Fruit fly (Drosophila melanogaster) whole organism, prepupa: ENCODE measurements around the gene nolo.

Source experiments
- CG10669 ChIP-seq: fragments of 200-800 bp; sonication (Bioruptor generic); optimal IDR thresholded peaks from 3 replicates; lab custom pipeline; 2018; ENCODE audit warnings: missing biosample characterization, mild to moderate bottlenecking, missing genetic modification characterization, moderate library complexity
- CG11294 ChIP-seq: fragments of 200-800 bp; sonication (Bioruptor generic); IDR thresholded peaks from 2 replicates; pipeline ENCODE4 v1.3.6; 2022; ENCODE audit warnings: missing biosample characterization, missing genetic modification characterization
- CG11762 ChIP-seq: fragments of 200-800 bp; sonication (Bioruptor generic); optimal IDR thresholded peaks from 3 replicates; lab custom pipeline; 2016; ENCODE audit warnings: missing biosample characterization, missing genetic modification characterization; ENCODE audit not compliant: insufficient read depth
- CG15336 ChIP-seq: fragments of 200-800 bp; sonication (Bioruptor generic); IDR thresholded peaks from 2 replicates; pipeline ENCODE4 v1.3.6; 2022; ENCODE audit warnings: missing biosample characterization, missing genetic modification characterization
- CG1621 ChIP-seq: fragments of 200-800 bp; sonication (Bioruptor generic); optimal IDR thresholded peaks from 3 replicates; lab custom pipeline; 2018; ENCODE audit warnings: missing biosample characterization, mild to moderate bottlenecking, missing genetic modification characterization
- CG3032 ChIP-seq: fragments of 200-800 bp; optimal IDR thresholded peaks from 2 replicates; lab custom pipeline; 2019; ENCODE audit warnings: missing biosample characterization, mild to moderate bottlenecking, missing genetic modification characterization, moderate library complexity
- CG31627 ChIP-seq: fragments of 200-800 bp; sonication (Bioruptor generic); optimal IDR thresholded peaks from 3 replicates; lab custom pipeline; 2016; ENCODE audit warnings: missing biosample characterization, missing genetic modification characterization
- CG32006 ChIP-seq: fragments of 200-800 bp; sonication (Bioruptor generic); optimal IDR thresholded peaks from 3 replicates; lab custom pipeline; 2017; ENCODE audit warnings: missing biosample characterization, mild to moderate bottlenecking, missing genetic modification characterization
- CG34406 ChIP-seq: fragments of 200-800 bp; sonication (Bioruptor generic); optimal IDR thresholded peaks from 3 replicates; lab custom pipeline; 2016; ENCODE audit warnings: missing biosample characterization, missing genetic modification characterization
- CG6163 ChIP-seq: fragments of 200-800 bp; sonication (Bioruptor generic); IDR thresholded peaks from 3 replicates; pipeline ENCODE4 v1.3.6; 2022; ENCODE audit warnings: missing biosample characterization, missing genetic modification characterization
- CG6276 ChIP-seq: fragments of 200-800 bp; sonication (Bioruptor generic); optimal IDR thresholded peaks from 2 replicates; lab custom pipeline; 2017; ENCODE audit warnings: missing biosample characterization, mild to moderate bottlenecking, missing genetic modification characterization
- CG6792 ChIP-seq: fragments of 200-800 bp; sonication (Bioruptor generic); optimal IDR thresholded peaks from 3 replicates; lab custom pipeline; 2016; ENCODE audit warnings: missing biosample characterization, missing genetic modification characterization
- CG6808 ChIP-seq: fragments of 200-800 bp; sonication (Bioruptor generic); optimal IDR thresholded peaks from 3 replicates; lab custom pipeline; 2017; ENCODE audit warnings: missing biosample characterization, missing genetic modification characterization, mild to moderate bottlenecking, moderate library complexity, missing genetic modification reagents
- CG6854 ChIP-seq: fragments of 200-800 bp; sonication (Bioruptor generic); optimal IDR thresholded peaks from 2 replicates; lab custom pipeline; 2017; ENCODE audit warnings: missing biosample characterization, mild to moderate bottlenecking, missing genetic modification characterization
- CG8632 ChIP-seq: fragments of 200-800 bp; sonication (Bioruptor generic); optimal IDR thresholded peaks from 3 replicates; lab custom pipeline; 2016; ENCODE audit warnings: missing biosample characterization, missing genetic modification characterization
- CG9139 ChIP-seq: fragments of 200-800 bp; sonication (Bioruptor generic); optimal IDR thresholded peaks from 3 replicates; lab custom pipeline; 2017; ENCODE audit warnings: missing biosample characterization, mild to moderate bottlenecking, missing genetic modification characterization
- Eip78C ChIP-seq: fragments of 200-800 bp; sonication (Bioruptor generic); peaks from one replicate; lab custom pipeline; 2016; ENCODE audit warnings: missing biosample characterization, missing genetic modification characterization
- Eip93F ChIP-seq: fragments of 200-800 bp; sonication (Bioruptor generic); optimal IDR thresholded peaks from 2 replicates; lab custom pipeline; 2016; ENCODE audit warnings: missing biosample characterization, mild to moderate bottlenecking, missing genetic modification characterization
- Ets96B ChIP-seq: fragments of 200-800 bp; optimal IDR thresholded peaks from 2 replicates; lab custom pipeline; 2019; ENCODE audit warnings: missing biosample characterization, mild to moderate bottlenecking, missing genetic modification characterization, moderate library complexity
- Gug ChIP-seq: fragments of 200-800 bp; sonication (Bioruptor generic); IDR thresholded peaks from 2 replicates; pipeline ENCODE4 v1.3.6; 2022; ENCODE audit warnings: missing biosample characterization, missing genetic modification characterization
- Hr38 ChIP-seq: sonication (Bioruptor generic); optimal IDR thresholded peaks from 2 replicates; lab custom pipeline; 2016; ENCODE audit warnings: missing biosample characterization, missing genetic modification characterization
- Hr39 ChIP-seq: fragments of 200-800 bp; sonication (Bioruptor generic); optimal IDR thresholded peaks from 2 replicates; lab custom pipeline; 2016; ENCODE audit warnings: missing biosample characterization, missing genetic modification characterization
- Hr4 ChIP-seq: fragments of 200-800 bp; sonication (Bioruptor generic); optimal IDR thresholded peaks from 3 replicates; lab custom pipeline; 2016; ENCODE audit warnings: missing biosample characterization, missing genetic modification characterization
- Lpt ChIP-seq: fragments of 200-800 bp; sonication (Bioruptor generic); optimal IDR thresholded peaks from 3 replicates; lab custom pipeline; 2016; ENCODE audit warnings: missing biosample characterization, missing genetic modification characterization
- Met ChIP-seq: fragments of 200-800 bp; sonication (Bioruptor generic); optimal IDR thresholded peaks from 3 replicates; lab custom pipeline; 2016; ENCODE audit warnings: missing biosample characterization, missing genetic modification characterization
- OdsH ChIP-seq: fragments of 200-800 bp; sonication (Bioruptor generic); optimal IDR thresholded peaks from 3 replicates; lab custom pipeline; 2016; ENCODE audit warnings: missing biosample characterization, missing genetic modification characterization
- Smox ChIP-seq: fragments of 200-800 bp; sonication (Bioruptor generic); optimal IDR thresholded peaks from 3 replicates; lab custom pipeline; 2016; ENCODE audit warnings: missing biosample characterization, missing genetic modification characterization
- achi ChIP-seq: fragments of 200-800 bp; sonication (Bioruptor generic); optimal IDR thresholded peaks from 3 replicates; lab custom pipeline; 2016; ENCODE audit warnings: missing biosample characterization, missing genetic modification characterization
- acj6 ChIP-seq: fragments of 200-800 bp; sonication (Bioruptor generic); optimal IDR thresholded peaks from 3 replicates; lab custom pipeline; 2016; ENCODE audit warnings: missing biosample characterization, missing genetic modification characterization
- dac ChIP-seq: fragments of 200-800 bp; sonication (Bioruptor generic); optimal IDR thresholded peaks from 2 replicates; lab custom pipeline; 2017; ENCODE audit warnings: missing biosample characterization, mild to moderate bottlenecking, missing genetic modification characterization
- dsx ChIP-seq: fragments of 200-800 bp; optimal IDR thresholded peaks from 3 replicates; lab custom pipeline; 2019; ENCODE audit warnings: missing biosample characterization, mild to moderate bottlenecking, missing genetic modification characterization, moderate library complexity; ENCODE audit not compliant: poor library complexity, severe bottlenecking
- esn ChIP-seq: fragments of 200-800 bp; sonication (Bioruptor generic); optimal IDR thresholded peaks from 2 replicates; lab custom pipeline; 2016; ENCODE audit warnings: missing biosample characterization, mild to moderate bottlenecking, missing genetic modification characterization, moderate library complexity
- fd85E ChIP-seq: fragments of 200-800 bp; sonication (Bioruptor generic); optimal IDR thresholded peaks from 3 replicates; lab custom pipeline; 2016; ENCODE audit warnings: missing biosample characterization, missing genetic modification characterization
- fkh ChIP-seq: fragments of 200-800 bp; sonication (Bioruptor generic); optimal IDR thresholded peaks from 3 replicates; lab custom pipeline; 2017; ENCODE audit warnings: missing biosample characterization, mild to moderate bottlenecking, missing genetic modification characterization, moderate library complexity
- lz ChIP-seq: fragments of 200-800 bp; sonication (Bioruptor generic); optimal IDR thresholded peaks from 3 replicates; lab custom pipeline; 2016; ENCODE audit warnings: missing biosample characterization, missing genetic modification characterization
- pdm3 ChIP-seq: fragments of 200-800 bp; sonication (Bioruptor generic); optimal IDR thresholded peaks from 3 replicates; lab custom pipeline; 2016; ENCODE audit warnings: missing biosample characterization, missing genetic modification characterization
- spab ChIP-seq: fragments of 200-800 bp; sonication (Bioruptor generic); optimal IDR thresholded peaks from 2 replicates; lab custom pipeline; 2017; ENCODE audit warnings: missing biosample characterization, mild to moderate bottlenecking, missing genetic modification characterization, missing genetic modification reagents
- ss ChIP-seq, 2 experiments: fragments of 200-800 bp; sonication (Bioruptor generic); optimal IDR thresholded peaks; 2 replicates in 1 of 2; 3 replicates in 1 of 2; lab custom pipeline; 2017 to 2018; ENCODE audit warnings: mild to moderate bottlenecking in 2 of 2, missing biosample characterization in 2 of 2, missing genetic modification characterization in 2 of 2, moderate library complexity in 1 of 2
- svp ChIP-seq: fragments of 200-800 bp; sonication (Bioruptor generic); peaks from one replicate; lab custom pipeline; 2016; ENCODE audit warnings: missing biosample characterization, missing genetic modification characterization
- vri ChIP-seq: fragments of 200-800 bp; sonication (Bioruptor generic); optimal IDR thresholded peaks from 3 replicates; lab custom pipeline; 2016; ENCODE audit warnings: missing biosample characterization, mild to moderate bottlenecking, missing genetic modification characterization

Gene nolo

dm6 chr2L:21726097-21726496 lies 42.2 kb downstream of the nolo start:
- TF ChIP-seq CG1621 (tag; lab: Kevin White, UChicago) = no peak
- no peak for TF ChIP-seq CG11294 (GFP tag; lab: Robert Waterston, UW)
- TF ChIP-seq CG9139 (GFP tag; lab: Kevin White, UChicago) = no peak
- TF ChIP-seq Hr38 = no peak
- TF ChIP-seq CG10669 = no peak
- no peak for TF ChIP-seq CG6792 (GFP tag; lab: Kevin White, UChicago)
- TF ChIP-seq CG15336 (GFP tag; lab: Robert Waterston, UW) = no peak
- TF ChIP-seq CG6163 = no peak
- no peak for TF ChIP-seq Eip93F
- no peak for TF ChIP-seq pdm3 (GFP tag; lab: Kevin White, UChicago)
- no peak for TF ChIP-seq Hr39
- TF ChIP-seq lz (GFP tag; lab: Kevin White, UChicago) = no peak
- TF ChIP-seq ss (GFP tag; optimal IDR thresholded peaks at IDR 0.05; lab: Kevin White, UChicago) = no peak
- no peak for TF ChIP-seq spab
- TF ChIP-seq CG11762 (GFP tag; lab: Kevin White, UChicago) = no peak
- no peak for TF ChIP-seq svp (GFP tag; lab: Kevin White, UChicago)
- no peak for TF ChIP-seq CG6854 (GFP tag; lab: Kevin White, UChicago)
- no peak for TF ChIP-seq Lpt (GFP tag; lab: Kevin White, UChicago)

dm6 chr2L:21748949-21749348 lies 65.0 kb downstream of the nolo start:
- no peak for TF ChIP-seq CG34406 (GFP tag; lab: Kevin White, UChicago)
- TF ChIP-seq fd85E = no peak
- TF ChIP-seq Eip78C (GFP tag; lab: Kevin White, UChicago) = no peak
- no peak for TF ChIP-seq CG3032 (tag; lab: Kevin White, UChicago)
- no peak for TF ChIP-seq Hr4
- no peak for TF ChIP-seq CG6854 (GFP tag; lab: Kevin White, UChicago)
- TF ChIP-seq CG31627 (GFP tag; lab: Kevin White, UChicago) = no peak
- no peak for TF ChIP-seq Smox (GFP tag; lab: Kevin White, UChicago)

dm6 chr2L:21752798-21753197 lies 68.9 kb downstream of the nolo start:
- TF ChIP-seq CG3032 (tag; lab: Kevin White, UChicago) = no peak
- no peak for TF ChIP-seq Gug
- TF ChIP-seq CG6276 (GFP tag; lab: Kevin White, UChicago) = no peak
- no peak for TF ChIP-seq lz (GFP tag; lab: Kevin White, UChicago)
- TF ChIP-seq CG32006 = no peak
- no peak for TF ChIP-seq OdsH (GFP tag; lab: Kevin White, UChicago)

- TF ChIP-seq fkh = peak; percentile 16
- peak; percentile 69 for TF ChIP-seq Eip78C (GFP tag; lab: Kevin White, UChicago)
- TF ChIP-seq dac (GFP tag; lab: Kevin White, UChicago) = no peak
- TF ChIP-seq ss (GFP tag; optimal IDR thresholded peaks at IDR 0.05; lab: Kevin White, UChicago) = peak in 1 of 2 experiments; percentile 44
- TF ChIP-seq Ets96B (tag; lab: Kevin White, UChicago) = no peak
- no peak for TF ChIP-seq esn
- TF ChIP-seq acj6 (GFP tag; lab: Kevin White, UChicago) = no peak
- peak; percentile 35 for TF ChIP-seq CG6854 (GFP tag; lab: Kevin White, UChicago)
- TF ChIP-seq CG9139 (GFP tag; lab: Kevin White, UChicago) = no peak
- peak; percentile 20 for TF ChIP-seq CG10669
- TF ChIP-seq Smox (GFP tag; lab: Kevin White, UChicago) = no peak
- no peak for TF ChIP-seq CG6792 (GFP tag; lab: Kevin White, UChicago)
- peak; percentile 88 for TF ChIP-seq svp (GFP tag; lab: Kevin White, UChicago)
- TF ChIP-seq vri = peak; percentile 8
- TF ChIP-seq CG6808 (GFP tag; lab: Kevin White, UChicago) = peak; percentile 4
- peak; percentile 21 for TF ChIP-seq Met (GFP tag; lab: Kevin White, UChicago)
- TF ChIP-seq CG8632 (GFP tag; lab: Kevin White, UChicago) = no peak
- peak; percentile 53 for TF ChIP-seq dsx
- no peak for TF ChIP-seq achi (GFP tag; lab: Kevin White, UChicago)
- no peak for TF ChIP-seq fd85E
- TF ChIP-seq CG6163 = no peak; the same call in 1 of the 3 replicates
- TF ChIP-seq, all 60 proteins: peak for 10
Observed at dm6 chr2L:21753448-21753908, 69.6 kb downstream of the nolo start.
